Fruit fly (Drosophila melanogaster): Measurements from ENCODE around the gene ppk10.

The ppk10 gene

DNA sequence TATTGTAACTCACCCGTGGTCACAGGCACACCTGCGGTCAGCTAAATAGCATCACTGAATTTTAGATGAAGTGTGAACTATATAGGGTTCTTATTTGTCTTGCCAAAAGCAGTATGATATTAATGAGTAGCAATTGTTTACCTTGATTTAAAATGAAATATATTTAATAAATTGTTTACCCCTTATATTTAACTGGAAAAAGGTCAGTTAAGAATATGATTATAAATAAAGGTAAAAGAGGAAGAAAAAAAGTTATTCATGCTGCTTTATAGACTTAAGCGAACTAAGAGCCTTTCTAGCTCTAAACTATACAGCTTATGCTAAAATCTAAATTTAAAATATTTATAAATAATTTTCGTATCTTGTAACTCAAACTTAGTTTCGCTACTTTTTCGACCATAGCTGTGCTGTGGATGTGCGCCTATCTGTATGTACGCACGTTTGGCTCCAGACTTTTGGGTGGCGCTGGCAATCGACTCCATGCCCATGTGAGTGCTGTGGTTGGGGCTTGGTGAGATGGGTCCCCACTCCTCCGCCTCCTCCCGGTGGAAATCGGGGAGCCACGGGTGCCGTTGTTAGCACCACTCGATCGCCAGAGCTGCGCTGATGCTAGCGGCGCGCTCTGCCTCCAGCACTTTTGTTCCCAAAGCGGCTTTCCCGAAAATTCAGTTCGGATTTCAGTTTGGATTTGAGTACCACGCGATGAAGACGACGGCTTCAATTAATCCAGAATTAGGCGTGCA lies 10.0 kb downstream of the ppk10 start, which contains the start of gene loh (continued):
- TF ChIP-seq abd-A (tag; optimal IDR thresholded peaks at IDR 0.05) (no peak), CG16815 (GFP tag; optimal IDR thresholded peaks at IDR 0.05) (peak; percentile 30), wor (GFP tag; IDR thresholded peaks at IDR 0.05) (no peak), CG7357 (GFP tag; IDR thresholded peaks at IDR 0.05) (no peak), so (GFP tag; IDR thresholded peaks at IDR 0.05) (no peak; the same call in 2 of the 3 replicates), CG8388 (GFP tag; optimal IDR thresholded peaks at IDR 0.05) (peak; percentile 51), sug (tag; optimal IDR thresholded peaks at IDR 0.05) (peak; percentile 48), cad (GFP tag; optimal IDR thresholded peaks at IDR 0.05) (no peak), CG4282 (GFP tag; optimal IDR thresholded peaks at IDR 0.05) (no peak), CG18011 (GFP tag; optimal IDR thresholded peaks at IDR 0.05) (no peak), CG3163 (GFP tag; optimal IDR thresholded peaks at IDR 0.05) (no peak), CG17328 (GFP tag; IDR thresholded peaks at IDR 0.05) (no peak), z (GFP tag; IDR thresholded peaks at IDR 0.05) (0 out of 3 replicates have a peak, but pooled peaks have one; percentile 12), zfh1 (GFP tag; IDR thresholded peaks at IDR 0.05) (0 out of 3 replicates have a peak, but pooled peaks have one; percentile 40), Hand (GFP tag; optimal IDR thresholded peaks at IDR 0.05) (no peak), Eip74EF (GFP tag; optimal IDR thresholded peaks at IDR 0.05) (peak in 1 of 2 experiments; percentile 67), ATbp (GFP tag; optimal IDR thresholded peaks at IDR 0.05) (peak; percentile 42), gsb-n (tag; optimal IDR thresholded peaks at IDR 0.05) (no peak), dm (GFP tag; optimal IDR thresholded peaks at IDR 0.05) (no peak), onecut (GFP tag; IDR thresholded peaks at IDR 0.05) (0 out of 2 replicates have a peak, but pooled peaks have one; percentile 28), bcd (GFP tag; optimal IDR thresholded peaks at IDR 0.05) (peak; percentile 55), gt (GFP tag; IDR thresholded peaks at IDR 0.05) (no peak), sr (GFP tag; IDR thresholded peaks at IDR 0.05) (no peak), ro (GFP tag; IDR thresholded peaks at IDR 0.05) (0 out of 2 replicates have a peak, but pooled peaks have one; percentile 15), Hmx (GFP tag; optimal IDR thresholded peaks at IDR 0.05) (peak; percentile 2), CG11247 (GFP tag; IDR thresholded peaks at IDR 0.05) (no peak), Rfx (GFP tag; IDR thresholded peaks at IDR 0.05) (no peak; the same call in 1 of the 2 replicates), gfzf (GFP tag; optimal IDR thresholded peaks at IDR 0.05) (no peak), CG15011 (GFP tag; optimal IDR thresholded peaks at IDR 0.05) (no peak), Spps (tag; optimal IDR thresholded peaks at IDR 0.05) (peak; percentile 38), CG18262 (tag; optimal IDR thresholded peaks at IDR 0.05) (peak; percentile 85), CG7963 (GFP tag; IDR thresholded peaks at IDR 0.05; ENCODE audit: partially characterized antibody) (no peak), CG2875 (GFP tag; optimal IDR thresholded peaks at IDR 0.05) (no peak), CG5953 (GFP tag; IDR thresholded peaks at IDR 0.05) (no peak), lab (GFP tag; optimal IDR thresholded peaks at IDR 0.05) (no peak), fd96Cb (tag; optimal IDR thresholded peaks at IDR 0.05) (peak; percentile 71), CG6813 (GFP tag; optimal IDR thresholded peaks at IDR 0.05) (no peak), Meics (GFP tag; optimal IDR thresholded peaks at IDR 0.05) (no peak), CG7928 (GFP tag; optimal IDR thresholded peaks at IDR 0.05) (no peak), ap (GFP tag; IDR thresholded peaks at IDR 0.05) (no peak), Hr39 (optimal IDR thresholded peaks at IDR 0.05) (no peak), CG17829 (tag; optimal IDR thresholded peaks at IDR 0.05) (peak; percentile 65), insv (GFP tag; optimal IDR thresholded peaks at IDR 0.05) (no peak), CG9727 (GFP tag; optimal IDR thresholded peaks at IDR 0.05) (peak; percentile 68), CG6854 (GFP tag; optimal IDR thresholded peaks at IDR 0.05) (peak; percentile 48), aop (GFP tag; IDR thresholded peaks at IDR 0.05) (no peak), CG15696 (tag; optimal IDR thresholded peaks at IDR 0.05) (peak; percentile 10), Sry-β (GFP tag; optimal IDR thresholded peaks at IDR 0.05) (peak; percentile 30)

Data from whole organism, embryonic.